Worm (Caenorhabditis elegans) whole organism, late embryonic: ENCODE data around the gene T06E4.7.

ENCODE experiments used
- C08G9.2 ChIP-seq: sonication (generic microtip); optimal IDR thresholded peaks from 2 replicates; lab custom pipeline; 2016; ENCODE audit warnings: mild to moderate bottlenecking, missing genetic modification characterization, moderate library complexity, missing compliant biosample characterization
- K02D7.2 ChIP-seq: sonication (generic microtip); optimal IDR thresholded peaks from 2 replicates; lab custom pipeline; 2017; ENCODE audit warnings: mild to moderate bottlenecking, missing genetic modification characterization, missing compliant biosample characterization
- Y22D7AL.16 ChIP-seq: sonication (generic microtip); optimal IDR thresholded peaks from 2 replicates; lab custom pipeline; 2016; ENCODE audit warnings: missing genetic modification characterization, missing compliant biosample characterization
- ceh-14 ChIP-seq: sonication (generic microtip); optimal IDR thresholded peaks from 2 replicates; lab custom pipeline; 2016; ENCODE audit warnings: missing genotype, missing genetic modification characterization, missing compliant biosample characterization
- ceh-19 ChIP-seq: fragments of 200-800 bp; sonication (Bioruptor generic); optimal IDR thresholded peaks from 2 replicates; lab custom pipeline; 2018; ENCODE audit warnings: mild to moderate bottlenecking, missing genetic modification characterization, missing compliant biosample characterization
- ceh-2 ChIP-seq: sonication (generic microtip); optimal IDR thresholded peaks from 2 replicates; lab custom pipeline; 2016; ENCODE audit warnings: missing genotype, missing genetic modification characterization, missing compliant biosample characterization
- ceh-22 ChIP-seq: sonication (generic microtip); optimal IDR thresholded peaks from 2 replicates; lab custom pipeline; 2017; ENCODE audit warnings: missing biosample characterization, missing genetic modification characterization
- ceh-24 ChIP-seq: sonication (generic microtip); optimal IDR thresholded peaks from 2 replicates; lab custom pipeline; 2016; ENCODE audit warnings: mild to moderate bottlenecking, missing genetic modification characterization, missing compliant biosample characterization
- ceh-30 ChIP-seq: fragments of 150-350 bp; optimal IDR thresholded peaks from 2 replicates; lab custom pipeline; 2014; ENCODE audit warnings: missing biosample characterization, missing genetic modification characterization
- ceh-31 ChIP-seq: sonication (generic microtip); optimal IDR thresholded peaks from 2 replicates; lab custom pipeline; 2016; ENCODE audit warnings: missing genetic modification characterization, missing compliant biosample characterization
- ceh-34 ChIP-seq: sonication (generic microtip); optimal IDR thresholded peaks from 2 replicates; lab custom pipeline; 2016; ENCODE audit warnings: mild to moderate bottlenecking, missing genetic modification characterization, missing compliant biosample characterization
- ceh-9 ChIP-seq: sonication (generic microtip); optimal IDR thresholded peaks from 2 replicates; lab custom pipeline; 2016; ENCODE audit warnings: mild to moderate bottlenecking, missing genetic modification characterization, inconsistent platforms, missing compliant biosample characterization
- dve-1 ChIP-seq: sonication (generic microtip); optimal IDR thresholded peaks from 2 replicates; lab custom pipeline; 2017; ENCODE audit warnings: antibody characterized with exemption, mild to moderate bottlenecking, missing genetic modification characterization, missing compliant biosample characterization
- elt-2 ChIP-seq: sonication (generic microtip); optimal IDR thresholded peaks from 2 replicates; lab custom pipeline; 2016; ENCODE audit warnings: missing genetic modification reagents, missing genetic modification characterization, missing compliant biosample characterization
- elt-4 ChIP-seq: sonication (generic microtip); optimal IDR thresholded peaks from 2 replicates; lab custom pipeline; 2016; ENCODE audit warnings: missing genetic modification characterization, missing compliant biosample characterization
- ets-4 ChIP-seq: sonication (generic microtip); optimal IDR thresholded peaks from 2 replicates; lab custom pipeline; 2016; ENCODE audit warnings: missing genetic modification characterization, missing compliant biosample characterization
- eyg-1 ChIP-seq: sonication (generic microtip); optimal IDR thresholded peaks from 2 replicates; lab custom pipeline; 2016; ENCODE audit warnings: missing genotype, missing genetic modification characterization, missing compliant biosample characterization
- fkh-10 ChIP-seq: fragments of 150-350 bp; optimal IDR thresholded peaks from 2 replicates; lab custom pipeline; 2014; ENCODE audit warnings: missing biosample characterization, missing genetic modification reagents, missing genetic modification characterization
- gmeb-2 ChIP-seq: sonication (generic microtip); optimal IDR thresholded peaks from 2 replicates; lab custom pipeline; 2016; ENCODE audit warnings: missing genetic modification characterization, inconsistent platforms, missing compliant biosample characterization
- lim-6 ChIP-seq: sonication (generic microtip); optimal IDR thresholded peaks from 2 replicates; lab custom pipeline; 2016; ENCODE audit warnings: missing genetic modification characterization, missing compliant biosample characterization
- madf-2 ChIP-seq: sonication (generic microtip); optimal IDR thresholded peaks from 2 replicates; lab custom pipeline; 2017; ENCODE audit warnings: missing genetic modification characterization, missing compliant biosample characterization
- mec-3 ChIP-seq: sonication (generic microtip); optimal IDR thresholded peaks from 2 replicates; lab custom pipeline; 2016; ENCODE audit warnings: borderline replicate concordance, missing genetic modification characterization, missing compliant biosample characterization
- nhr-232 ChIP-seq: sonication (generic microtip); optimal IDR thresholded peaks from 2 replicates; lab custom pipeline; 2016; ENCODE audit warnings: missing genetic modification characterization, missing compliant biosample characterization
- npax-4 ChIP-seq: sonication (generic microtip); optimal IDR thresholded peaks from 2 replicates; lab custom pipeline; 2016; ENCODE audit warnings: missing genetic modification characterization, missing compliant biosample characterization
- odd-2 ChIP-seq: sonication (generic microtip); optimal IDR thresholded peaks from 2 replicates; lab custom pipeline; 2017; ENCODE audit warnings: antibody characterized with exemption, mild to moderate bottlenecking, missing genetic modification characterization, missing compliant biosample characterization
- pat-9 ChIP-seq: fragments of 200-800 bp; sonication (Bioruptor generic); optimal IDR thresholded peaks from 2 replicates; lab custom pipeline; 2018; ENCODE audit warnings: mild to moderate bottlenecking, missing genetic modification characterization, moderate library complexity, missing compliant biosample characterization
- pax-1 ChIP-seq: fragments of 150-350 bp; optimal IDR thresholded peaks from 2 replicates; lab custom pipeline; 2014; ENCODE audit warnings: missing biosample characterization, missing genetic modification characterization
- pqm-1 ChIP-seq: sonication (generic microtip); optimal IDR thresholded peaks from 2 replicates; lab custom pipeline; 2016; ENCODE audit warnings: missing genetic modification characterization, missing compliant biosample characterization
- ref-2 ChIP-seq: sonication (generic microtip); optimal IDR thresholded peaks from 2 replicates; lab custom pipeline; 2016; ENCODE audit warnings: missing genetic modification characterization, missing compliant biosample characterization
- sox-2 ChIP-seq: fragments of 200-800 bp; sonication (Bioruptor generic); IDR thresholded peaks from 2 replicates; pipeline ENCODE4 v1.3.6; 2022; ENCODE audit warnings: missing genetic modification reagents, missing genetic modification characterization, missing compliant biosample characterization
- sox-4 ChIP-seq: sonication (generic microtip); optimal IDR thresholded peaks from 2 replicates; lab custom pipeline; 2017; ENCODE audit warnings: mild to moderate bottlenecking, missing genetic modification characterization, inconsistent platforms, missing compliant biosample characterization
- syd-9 ChIP-seq: sonication (generic microtip); optimal IDR thresholded peaks from 2 replicates; lab custom pipeline; 2016; ENCODE audit warnings: mild to moderate bottlenecking, missing genetic modification characterization, moderate library complexity, missing compliant biosample characterization
- tbx-2 ChIP-seq: sonication (generic microtip); optimal IDR thresholded peaks from 2 replicates; lab custom pipeline; 2016; ENCODE audit warnings: missing genetic modification characterization, missing compliant biosample characterization
- tbx-7 ChIP-seq: sonication (generic microtip); optimal IDR thresholded peaks from 2 replicates; lab custom pipeline; 2016; ENCODE audit warnings: missing genotype, missing genetic modification characterization, missing compliant biosample characterization
- ttx-3 ChIP-seq: sonication (generic microtip); optimal IDR thresholded peaks from 2 replicates; lab custom pipeline; 2016; ENCODE audit warnings: missing genetic modification reagents, missing genetic modification characterization, missing compliant biosample characterization
- unc-3 ChIP-seq, 2 experiments: fragments of 200-800 bp in 1 of 2; sonication (Bioruptor generic) in 1 of 2; sonication (generic microtip) in 1 of 2; conservative IDR thresholded peaks in 1 of 2; optimal IDR thresholded peaks in 1 of 2; 2 replicates each; pipeline versions ENCODE4 v1.3.6 to Lab custom; 2016 to 2022; ENCODE audit warnings: missing compliant biosample characterization in 2 of 2, missing genetic modification characterization in 2 of 2, missing genetic modification reagents in 1 of 2
- unc-42 ChIP-seq: sonication (generic microtip); optimal IDR thresholded peaks from 2 replicates; lab custom pipeline; 2016; ENCODE audit warnings: missing genotype, missing genetic modification characterization, missing compliant biosample characterization
- unc-55 ChIP-seq: sonication (generic microtip); optimal IDR thresholded peaks from 2 replicates; lab custom pipeline; 2017; ENCODE audit warnings: missing biosample characterization, missing genetic modification reagents, missing genetic modification characterization
- unc-86 ChIP-seq: sonication (generic microtip); optimal IDR thresholded peaks from 2 replicates; lab custom pipeline; 2016; ENCODE audit warnings: missing genetic modification characterization, missing compliant biosample characterization
- zip-5 ChIP-seq: sonication (generic microtip); optimal IDR thresholded peaks from 2 replicates; lab custom pipeline; 2016; ENCODE audit warnings: missing genetic modification characterization, missing compliant biosample characterization

The T06E4.7 gene

ce11 chrV:9584263-9584662 is 41.9 kb upstream of the T06E4.7 start:
- TF ChIP-seq tbx-7 (tag; lab: Kevin White, UChicago) (no peak), odd-2 (tag; lab: Kevin White, UChicago) (no peak), ceh-2 (tag; lab: Kevin White, UChicago) (no peak), ceh-19 (no peak), unc-42 (tag; lab: Kevin White, UChicago) (no peak), ref-2 (no peak), ttx-3 (tag; lab: Kevin White, UChicago) (no peak), ets-4 (tag; lab: Kevin White, UChicago) (no peak), unc-86 (no peak), ceh-24 (no peak), K02D7.2 (tag; lab: Kevin White, UChicago) (no peak), pqm-1 (no peak), ceh-14 (tag; lab: Kevin White, UChicago) (no peak), Y22D7AL.16 (tag; lab: Kevin White, UChicago) (no peak), ceh-34 (tag; lab: Kevin White, UChicago) (no peak), eyg-1 (tag; lab: Kevin White, UChicago) (no peak), ceh-22 (tag; lab: Kevin White, UChicago) (no peak), pax-1 (no peak)

DNA sequence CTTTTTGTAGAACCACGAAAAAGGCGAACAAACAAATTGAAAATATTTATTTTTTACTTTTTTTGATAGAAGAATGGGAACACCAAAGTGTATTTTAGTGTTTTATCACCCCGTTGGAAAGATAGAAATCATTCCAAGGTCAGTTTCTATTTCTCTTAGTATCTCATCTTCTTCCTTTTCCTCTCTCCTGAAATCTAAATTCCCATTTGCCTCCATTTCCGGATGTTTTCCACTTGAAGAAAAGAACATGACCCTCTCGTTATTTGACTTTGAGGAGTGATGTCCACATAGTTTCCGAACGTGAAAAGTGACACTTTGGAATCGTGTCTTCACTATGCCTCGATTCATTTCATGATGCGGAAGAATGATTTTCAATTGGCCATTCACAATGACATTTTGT is 38.6 kb upstream of the T06E4.7 start:
- no peak for TF ChIP-seq npax-4
- no peak for TF ChIP-seq ceh-24
- TF ChIP-seq tbx-2 (tag; lab: Kevin White, UChicago), result no peak
- no peak for TF ChIP-seq lim-6 (tag; lab: Kevin White, UChicago)
- no peak for TF ChIP-seq unc-55 (GFP tag; lab: Kevin White, UChicago)
- TF ChIP-seq pax-1, result no peak
- no peak for TF ChIP-seq ceh-9 (tag; lab: Kevin White, UChicago)
- no peak for TF ChIP-seq pat-9 (tag; lab: Kevin White, UChicago)
- no peak for TF ChIP-seq unc-3 (GFP tag; conservative IDR thresholded peaks at IDR 0.05; lab: Robert Waterston, UW)
- no peak for TF ChIP-seq unc-3 (tag; optimal IDR thresholded peaks at IDR 0.05; lab: Kevin White, UChicago)

- TF ChIP-seq sox-2 (GFP tag; lab: Robert Waterston, UW) (no peak), ceh-31 (tag; lab: Kevin White, UChicago) (no peak), sox-4 (no peak), tbx-2 (tag; lab: Kevin White, UChicago) (no peak), gmeb-2 (tag; lab: Kevin White, UChicago) (no peak), pax-1 (no peak), madf-2 (tag; lab: Kevin White, UChicago) (no peak), unc-55 (GFP tag; lab: Kevin White, UChicago) (no peak), mec-3 (tag; lab: Kevin White, UChicago) (no peak), ceh-30 (tag; lab: Kevin White, UChicago) (no peak), dve-1 (tag; lab: Kevin White, UChicago) (no peak), C08G9.2 (tag; lab: Kevin White, UChicago) (no peak), fkh-10 (GFP tag; lab: Kevin White, UChicago) (no peak), nhr-232 (tag; lab: Kevin White, UChicago) (no peak), pat-9 (tag; lab: Kevin White, UChicago) (no peak), elt-2 (tag; lab: Kevin White, UChicago) (no peak), elt-4 (no peak), syd-9 (tag; lab: Kevin White, UChicago) (no peak), ceh-22 (tag; lab: Kevin White, UChicago) (no peak), zip-5 (tag; lab: Kevin White, UChicago) (no peak)
Measured at ce11 chrV:9588574-9588973, 37.6 kb upstream of the T06E4.7 start.
